ENCODE assay signal across 1 fruit fly cellular context in genomic region chr3L:20778224-20779063, dm6.
TF ChIP-seq lines count a peak whose summit lies in the region.

Gene Pex16, minus strand, starts transcription at chr3L:20778264.
Gene Pex14, plus strand, starts transcription at chr3L:20778799.

TF ChIP-seq in whole organism, embryonic, 481 proteins besides CTCF, POLR2A, EP300 and RAD21 (continued from another document and continues in another):
- TF ChIP-seq pnt (GFP tag; optimal IDR thresholded peaks at IDR 0.05; lab: Kevin White, UChicago) (peak; percentile 86), Sox100B (GFP tag; optimal IDR thresholded peaks at IDR 0.05; lab: Kevin White, UChicago) (no peak), wdn (GFP tag; IDR thresholded peaks at IDR 0.05; lab: Robert Waterston, UW) (peak; percentile 37; the same call in 1 of the 2 replicates), Nf-YC (tag; optimal IDR thresholded peaks at IDR 0.05; lab: Kevin White, UChicago) (peak; percentile 47), chm (GFP tag; IDR thresholded peaks at IDR 0.05; lab: Robert Waterston, UW) (peak; percentile 62), eyg (GFP tag; optimal IDR thresholded peaks at IDR 0.05; lab: Kevin White, UChicago) (peak; percentile 55), chn (GFP tag; optimal IDR thresholded peaks at IDR 0.05; lab: Kevin White, UChicago) (peak; percentile 73), CG3838 (GFP tag; optimal IDR thresholded peaks at IDR 0.05; lab: Kevin White, UChicago) (peak; percentile 26), hbn (GFP tag; IDR thresholded peaks at IDR 0.05; lab: Robert Waterston, UW; ENCODE audit: partially characterized antibody) (no peak), Hr3 (GFP tag; optimal IDR thresholded peaks at IDR 0.05; lab: Kevin White, UChicago) (peak; percentile 73), Dip2 (GFP tag; IDR thresholded peaks at IDR 0.05; lab: Robert Waterston, UW) (no peak), Kr (GFP tag; optimal IDR thresholded peaks at IDR 0.05; lab: Kevin White, UChicago) (no peak), Lim3 (GFP tag; IDR thresholded peaks at IDR 0.05; lab: Robert Waterston, UW) (no peak), Sry-δ (GFP tag; optimal IDR thresholded peaks at IDR 0.05; lab: Kevin White, UChicago) (peak; percentile 44), ssp (GFP tag; IDR thresholded peaks at IDR 0.05; lab: Robert Waterston, UW) (peak; percentile 63), CG31441 (GFP tag; IDR thresholded peaks at IDR 0.05; lab: Robert Waterston, UW) (no peak; the same call in 1 of the 2 replicates), grn (GFP tag; optimal IDR thresholded peaks at IDR 0.05; lab: Kevin White, UChicago) (no peak), dmrt11E (tag; optimal IDR thresholded peaks at IDR 0.05; lab: Kevin White, UChicago) (peak; percentile 60), ttk (GFP tag; IDR thresholded peaks at IDR 0.05; lab: Robert Waterston, UW) (peak; percentile 73), yki (optimal IDR thresholded peaks at IDR 0.05; lab: Kevin White, UChicago) (no peak), Dek (tag; optimal IDR thresholded peaks at IDR 0.05; lab: Kevin White, UChicago) (no peak), inv (GFP tag; IDR thresholded peaks at IDR 0.05; lab: Robert Waterston, UW; ENCODE audit: partially characterized antibody) (no peak), shn (GFP tag; optimal IDR thresholded peaks at IDR 0.05; lab: Kevin White, UChicago) (peak; percentile 76), CG14710 (tag; optimal IDR thresholded peaks at IDR 0.05; lab: Kevin White, UChicago) (peak; percentile 61), amos (GFP tag; IDR thresholded peaks at IDR 0.05; lab: Robert Waterston, UW; ENCODE audit: partially characterized antibody) (no peak), CG17802 (tag; optimal IDR thresholded peaks at IDR 0.05; lab: Kevin White, UChicago) (peak; percentile 34), schlank (tag; optimal IDR thresholded peaks at IDR 0.05; lab: Kevin White, UChicago) (peak; percentile 27), Max (GFP tag; optimal IDR thresholded peaks at IDR 0.05; lab: Kevin White, UChicago) (peak; percentile 53), CG17912 (GFP tag; optimal IDR thresholded peaks at IDR 0.05; lab: Kevin White, UChicago) (peak; percentile 25), gsb (GFP tag; IDR thresholded peaks at IDR 0.05; lab: Robert Waterston, UW) (no peak), CG11696 (GFP tag; IDR thresholded peaks at IDR 0.05; lab: Robert Waterston, UW) (peak; percentile 48; the same call in 1 of the 2 replicates), CG4282 (GFP tag; optimal IDR thresholded peaks at IDR 0.05; lab: Kevin White, UChicago) (no peak), Doc3 (GFP tag; IDR thresholded peaks at IDR 0.05; lab: Robert Waterston, UW; ENCODE audit: partially characterized antibody) (no peak), phol (tag; optimal IDR thresholded peaks at IDR 0.05; lab: Kevin White, UChicago) (peak; percentile 80), CG2116 (GFP tag; optimal IDR thresholded peaks at IDR 0.05; lab: Kevin White, UChicago) (peak; percentile 47), ems (GFP tag; optimal IDR thresholded peaks at IDR 0.05; lab: Kevin White, UChicago) (peak; percentile 42), nom (GFP tag; optimal IDR thresholded peaks at IDR 0.05; lab: Kevin White, UChicago) (no peak), slp2 (GFP tag; optimal IDR thresholded peaks at IDR 0.05; lab: Kevin White, UChicago) (peak; percentile 57), Sry-β (GFP tag; optimal IDR thresholded peaks at IDR 0.05; lab: Kevin White, UChicago) (peak; percentile 10), Sox102F (GFP tag; optimal IDR thresholded peaks at IDR 0.05; lab: Kevin White, UChicago) (no peak), lmd (GFP tag; IDR thresholded peaks at IDR 0.05; lab: Robert Waterston, UW) (peak; percentile 80), dimm (GFP tag; IDR thresholded peaks at IDR 0.05; lab: Robert Waterston, UW) (0 out of 2 replicates have a peak, but pooled peaks have one; percentile 36), zfh2 (GFP tag; optimal IDR thresholded peaks at IDR 0.05; lab: Kevin White, UChicago) (peak; percentile 85), aop (GFP tag; IDR thresholded peaks at IDR 0.05; lab: Robert Waterston, UW) (no peak), CG12391 (tag; optimal IDR thresholded peaks at IDR 0.05; lab: Kevin White, UChicago) (peak; percentile 79), Dip3 (GFP tag; optimal IDR thresholded peaks at IDR 0.05; lab: Kevin White, UChicago) (peak; percentile 69), H2.0 (GFP tag; IDR thresholded peaks at IDR 0.05; lab: Robert Waterston, UW) (peak; percentile 71), salm (tag; optimal IDR thresholded peaks at IDR 0.05; lab: Kevin White, UChicago) (no peak), CG11093 (GFP tag; IDR thresholded peaks at IDR 0.05; lab: Robert Waterston, UW) (peak; percentile 45; the same call in 1 of the 3 replicates), CG10565 (GFP tag; optimal IDR thresholded peaks at IDR 0.05; lab: Kevin White, UChicago) (no peak), NfI (GFP tag; optimal IDR thresholded peaks at IDR 0.05; lab: Kevin White, UChicago) (peak; percentile 69), Myb (GFP tag; optimal IDR thresholded peaks at IDR 0.05; lab: Kevin White, UChicago) (peak; percentile 66), MBD-R2 (GFP tag; IDR thresholded peaks at IDR 0.05; lab: Robert Waterston, UW) (peak; percentile 81), CG16813 (GFP tag; IDR thresholded peaks at IDR 0.05; lab: Robert Waterston, UW; ENCODE audit: partially characterized antibody) (no peak), CG10462 (GFP tag; optimal IDR thresholded peaks at IDR 0.05; lab: Kevin White, UChicago) (peak; percentile 5), dm (GFP tag; optimal IDR thresholded peaks at IDR 0.05; lab: Kevin White, UChicago) (peak; percentile 48), sima (GFP tag; optimal IDR thresholded peaks at IDR 0.05; lab: Kevin White, UChicago) (no peak), CG10979 (tag; optimal IDR thresholded peaks at IDR 0.05; lab: Kevin White, UChicago) (peak; percentile 39), CG3726 (GFP tag; IDR thresholded peaks at IDR 0.05; lab: Robert Waterston, UW) (peak; percentile 66; the same call in 1 of the 3 replicates), CG1792 (GFP tag; optimal IDR thresholded peaks at IDR 0.05; lab: Kevin White, UChicago) (peak; percentile 29), CG15601 (tag; optimal IDR thresholded peaks at IDR 0.05; lab: Kevin White, UChicago) (no peak), zen (tag; optimal IDR thresholded peaks at IDR 0.05; lab: Kevin White, UChicago) (peak; percentile 49), tx (GFP tag; optimal IDR thresholded peaks at IDR 0.05; lab: Kevin White, UChicago) (peak; percentile 73), pzg (GFP tag; optimal IDR thresholded peaks at IDR 0.05; lab: Kevin White, UChicago) (peak; percentile 56), CG3281 (GFP tag; optimal IDR thresholded peaks at IDR 0.05; lab: Kevin White, UChicago) (peak; percentile 64), vnd (GFP tag; IDR thresholded peaks at IDR 0.05; lab: Robert Waterston, UW; ENCODE audit: partially characterized antibody) (no peak), Oaz (GFP tag; IDR thresholded peaks at IDR 0.05; lab: Robert Waterston, UW) (peak; percentile 52), bigmax (GFP tag; optimal IDR thresholded peaks at IDR 0.05; lab: Kevin White, UChicago) (no peak), NC2α (GFP tag; optimal IDR thresholded peaks at IDR 0.05; lab: Kevin White, UChicago) (peak; percentile 63), D19B (GFP tag; optimal IDR thresholded peaks at IDR 0.05; lab: Kevin White, UChicago) (peak; percentile 53), insv (GFP tag; optimal IDR thresholded peaks at IDR 0.05; lab: Kevin White, UChicago) (peak in 1 of 2 experiments; percentile 0), Med (GFP tag; lab: Kevin White, UChicago) (peak; percentile 96), ato (GFP tag; IDR thresholded peaks at IDR 0.05; lab: Robert Waterston, UW; ENCODE audit: partially characterized antibody) (no peak), ac (GFP tag; optimal IDR thresholded peaks at IDR 0.05; lab: Kevin White, UChicago) (no peak), HmgZ (tag; optimal IDR thresholded peaks at IDR 0.05; lab: Kevin White, UChicago) (peak; percentile 55), HLH4C (GFP tag; IDR thresholded peaks at IDR 0.05; lab: Robert Waterston, UW; ENCODE audit: partially characterized antibody) (no peak), BEAF-32 (GFP tag; optimal IDR thresholded peaks at IDR 0.05; lab: Kevin White, UChicago) (peak; percentile 37), CG3065 (GFP tag; optimal IDR thresholded peaks at IDR 0.05; lab: Kevin White, UChicago) (no peak), YL-1 (GFP tag; optimal IDR thresholded peaks at IDR 0.05; lab: Kevin White, UChicago) (peak; percentile 47), tll (GFP tag; optimal IDR thresholded peaks at IDR 0.05; lab: Kevin White, UChicago) (peak in 1 of 2 experiments; percentile 77), CG13894 (tag; optimal IDR thresholded peaks at IDR 0.05; lab: Kevin White, UChicago) (no peak), twi (tag; optimal IDR thresholded peaks at IDR 0.05; lab: Kevin White, UChicago) (peak; percentile 42), luna (GFP tag; optimal IDR thresholded peaks at IDR 0.05; lab: Kevin White, UChicago) (peak; percentile 43), danr (GFP tag; IDR thresholded peaks at IDR 0.05; lab: Robert Waterston, UW) (no peak), CG2678 (tag; optimal IDR thresholded peaks at IDR 0.05; lab: Kevin White, UChicago) (peak; percentile 70), Deaf1 (tag; optimal IDR thresholded peaks at IDR 0.05; lab: Kevin White, UChicago) (no peak), Atf3 (GFP tag; optimal IDR thresholded peaks at IDR 0.05; lab: Kevin White, UChicago) (peak; percentile 75), bsh (GFP tag; optimal IDR thresholded peaks at IDR 0.05; lab: Kevin White, UChicago) (peak in 1 of 2 experiments; percentile 54), CG30403 (GFP tag; optimal IDR thresholded peaks at IDR 0.05; lab: Kevin White, UChicago) (peak; percentile 84), CG10321 (GFP tag; IDR thresholded peaks at IDR 0.05; lab: Robert Waterston, UW) (no peak), eve (GFP tag; optimal IDR thresholded peaks at IDR 0.05; lab: Kevin White, UChicago) (no peak), gt (GFP tag; IDR thresholded peaks at IDR 0.05; lab: Robert Waterston, UW) (no peak), slou (GFP tag; optimal IDR thresholded peaks at IDR 0.05; lab: Kevin White, UChicago) (peak; percentile 48), CG6689 (GFP tag; IDR thresholded peaks at IDR 0.05; lab: Robert Waterston, UW) (peak; percentile 99), CG1602 (GFP tag; optimal IDR thresholded peaks at IDR 0.05; lab: Kevin White, UChicago) (peak; percentile 77), CG42726 (GFP tag; IDR thresholded peaks at IDR 0.05; lab: Robert Waterston, UW; ENCODE audit: partially characterized antibody) (no peak), pfk (GFP tag; optimal IDR thresholded peaks at IDR 0.05; lab: Kevin White, UChicago) (no peak), Dp (GFP tag; optimal IDR thresholded peaks at IDR 0.05; lab: Kevin White, UChicago) (peak; percentile 30), lola (GFP tag; optimal IDR thresholded peaks at IDR 0.05; lab: Kevin White, UChicago) (peak in 1 of 3 experiments; percentile 72), chif (GFP tag; optimal IDR thresholded peaks at IDR 0.05; lab: Kevin White, UChicago) (peak; percentile 48 to 84), en (GFP tag; optimal IDR thresholded peaks at IDR 0.05; lab: Kevin White, UChicago) (peak; percentile 35), tap (tag; optimal IDR thresholded peaks at IDR 0.05; lab: Kevin White, UChicago) (no peak), sr (GFP tag; IDR thresholded peaks at IDR 0.05; lab: Robert Waterston, UW) (peak; percentile 22; the same call in 1 of the 3 replicates), Tbp (GFP tag; optimal IDR thresholded peaks at IDR 0.05; lab: Kevin White, UChicago) (no peak), Ssrp (tag; optimal IDR thresholded peaks at IDR 0.05; lab: Kevin White, UChicago) (peak; percentile 65), ap (GFP tag; IDR thresholded peaks at IDR 0.05; lab: Robert Waterston, UW) (peak; percentile 34; the same call in 1 of the 2 replicates), CG15696 (tag; optimal IDR thresholded peaks at IDR 0.05; lab: Kevin White, UChicago) (peak; percentile 61), gro (GFP tag; optimal IDR thresholded peaks at IDR 0.05; lab: Kevin White, UChicago) (peak; percentile 51), CG6272 (GFP tag; IDR thresholded peaks at IDR 0.05; lab: Robert Waterston, UW) (peak; percentile 54; the same call in 1 of the 2 replicates), crp (GFP tag; optimal IDR thresholded peaks at IDR 0.05; lab: Kevin White, UChicago) (peak in 1 of 2 experiments; percentile 27), rib (GFP tag; IDR thresholded peaks at IDR 0.05; lab: Robert Waterston, UW) (no peak), CG1647 (GFP tag; optimal IDR thresholded peaks at IDR 0.05; lab: Kevin White, UChicago) (peak; percentile 52), CG16815 (GFP tag; optimal IDR thresholded peaks at IDR 0.05; lab: Kevin White, UChicago) (peak; percentile 71), CG4328 (GFP tag; optimal IDR thresholded peaks at IDR 0.05; lab: Kevin White, UChicago) (peak; percentile 47), p53 (GFP tag; optimal IDR thresholded peaks at IDR 0.05; lab: Kevin White, UChicago) (peak; percentile 71), CG4360 (GFP tag; IDR thresholded peaks at IDR 0.05; lab: Robert Waterston, UW) (no peak), Gug (GFP tag; IDR thresholded peaks at IDR 0.05; lab: Robert Waterston, UW) (peak; percentile 82), Pdp1 (GFP tag; optimal IDR thresholded peaks at IDR 0.05; lab: Kevin White, UChicago) (peak; percentile 68 to 82), Taf1 (GFP tag; IDR thresholded peaks at IDR 0.05; lab: Robert Waterston, UW) (peak; percentile 19; the same call in 1 of the 2 replicates), CG18619 (GFP tag; optimal IDR thresholded peaks at IDR 0.05; lab: Kevin White, UChicago) (peak; percentile 69), CG6683 (GFP tag; optimal IDR thresholded peaks at IDR 0.05; lab: Kevin White, UChicago) (no peak), Jarid2 (GFP tag; optimal IDR thresholded peaks at IDR 0.05; lab: Kevin White, UChicago) (no peak), CG12942 (GFP tag; optimal IDR thresholded peaks at IDR 0.05; lab: Kevin White, UChicago) (peak; percentile 65), CG10543 (GFP tag; optimal IDR thresholded peaks at IDR 0.05; lab: Kevin White, UChicago) (peak; percentile 65), fd64A (GFP tag; optimal IDR thresholded peaks at IDR 0.05; lab: Kevin White, UChicago) (no peak), D (optimal IDR thresholded peaks at IDR 0.05; lab: Kevin White, UChicago) (no peak), D (GFP tag; optimal IDR thresholded peaks at IDR 0.05; lab: Kevin White, UChicago) (peak; percentile 31), croc (GFP tag; conservative IDR thresholded peaks at IDR 0.05; lab: Robert Waterston, UW) (peak; percentile 38; the same call in 1 of the 3 replicates), CG2120 (GFP tag; optimal IDR thresholded peaks at IDR 0.05; lab: Kevin White, UChicago) (peak; percentile 85), CG18011 (GFP tag; optimal IDR thresholded peaks at IDR 0.05; lab: Kevin White, UChicago) (peak; percentile 50), Mad (GFP tag; optimal IDR thresholded peaks at IDR 0.05; lab: Kevin White, UChicago) (peak; percentile 58)
